Worm (Caenorhabditis elegans): ENCODE measurements around the gene lgc-18.

- TF ChIP-seq ama-1 (optimal IDR thresholded peaks at IDR 0.05) (no peak), tbx-11 (GFP tag; IDR thresholded peaks at IDR 0.05) (no peak), scrt-1 (GFP tag; IDR thresholded peaks at IDR 0.05) (no peak), tra-4 (tag; optimal IDR thresholded peaks at IDR 0.05) (no peak), B0310.2 (tag; optimal IDR thresholded peaks at IDR 0.05) (no peak), hnd-1 (tag; optimal IDR thresholded peaks at IDR 0.05) (no peak), ets-7 (tag; optimal IDR thresholded peaks at IDR 0.05) (no peak), hmbx-1 (tag; optimal IDR thresholded peaks at IDR 0.05) (no peak), sea-1 (GFP tag; conservative IDR thresholded peaks at IDR 0.05) (no peak), flt-1 (GFP tag; IDR thresholded peaks at IDR 0.05) (no peak), pes-1 (GFP tag; IDR thresholded peaks at IDR 0.05) (no peak), aly-1 (tag; optimal IDR thresholded peaks at IDR 0.05) (no peak), tbx-37 (GFP tag; conservative IDR thresholded peaks at IDR 0.05) (no peak), hmg-4 (GFP tag; optimal IDR thresholded peaks at IDR 0.05) (no peak)
Measured at ce11 chrX:12081250-12081649, 44.2 kb upstream of the lgc-18 start.
